Worm (Caenorhabditis elegans): ENCODE measurements around the gene F44F4.10.

ce11 chrII:10923948-10924347 is 6.9 kb upstream of the F44F4.10 start, which contains the start of gene Y19D2B.2:
- TF ChIP-seq unc-62 (GFP tag; optimal IDR thresholded peaks at IDR 0.05) (no peak), hlh-4 (tag; optimal IDR thresholded peaks at IDR 0.05) (no peak), lsy-2 (tag; optimal IDR thresholded peaks at IDR 0.05) (no peak), lin-39 (tag; optimal IDR thresholded peaks at IDR 0.05) (no peak), isw-1 (GFP tag; IDR thresholded peaks at IDR 0.05) (no peak), unc-30 (tag; optimal IDR thresholded peaks at IDR 0.05) (no peak)

All from whole organism, L1 larva.